Worm (Caenorhabditis elegans): ENCODE results near the gene F46C3.7.
A peak's percentile ranks its signal among the peaks of the same experiment; 100 is the strongest.

F46C3.7 gene

ce11 chrX:11471409-11471808, 31.6 kb downstream of the F46C3.7 start:
- TF ChIP-seq blmp-1 (tag; optimal IDR thresholded peaks at IDR 0.05): peak; percentile 9
- TF ChIP-seq nhr-71 (tag; optimal IDR thresholded peaks at IDR 0.05): no peak
- no peak for TF ChIP-seq Y116A8C.19 (tag; optimal IDR thresholded peaks at IDR 0.05; ENCODE audit: borderline replicate concordance)
- TF ChIP-seq lin-35 (GFP tag; optimal IDR thresholded peaks at IDR 0.05): peak in 1 of 2 experiments; percentile 22
- TF ChIP-seq elt-3 (tag; optimal IDR thresholded peaks at IDR 0.05): peak in 1 of 6 experiments; percentile 20
- TF ChIP-seq nhr-77 (tag; optimal IDR thresholded peaks at IDR 0.05): no peak
- no peak for TF ChIP-seq elt-2 (tag; optimal IDR thresholded peaks at IDR 0.05)

ce11 chrX:11471893-11472292, 32.1 kb downstream of the F46C3.7 start:
- TF ChIP-seq zag-1 (tag; optimal IDR thresholded peaks at IDR 0.05): no peak
- peak; percentile 49 for TF ChIP-seq mep-1 (tag; optimal IDR thresholded peaks at IDR 0.05)
- TF ChIP-seq mef-2 (tag; optimal IDR thresholded peaks at IDR 0.05): no peak
- peak in 2 of 3 experiments; percentile 5 to 6 for TF ChIP-seq ceh-82 (tag; optimal IDR thresholded peaks at IDR 0.05)
- no peak for TF ChIP-seq ceh-90 (tag; optimal IDR thresholded peaks at IDR 0.05)
- no peak for TF ChIP-seq ces-1 (GFP tag; optimal IDR thresholded peaks at IDR 0.05)
- TF ChIP-seq Y116A8C.19 (tag; optimal IDR thresholded peaks at IDR 0.05; ENCODE audit: borderline replicate concordance): no peak
- no peak for TF ChIP-seq tlp-1 (tag; optimal IDR thresholded peaks at IDR 0.05)
- TF ChIP-seq egl-13 (tag; optimal IDR thresholded peaks at IDR 0.05): peak; percentile 24
- TF ChIP-seq tbx-2 (tag; optimal IDR thresholded peaks at IDR 0.05): peak; percentile 48
- peak; percentile 32 for TF ChIP-seq unc-130 (tag; optimal IDR thresholded peaks at IDR 0.05)
- TF ChIP-seq ztf-11 (tag; optimal IDR thresholded peaks at IDR 0.05): no peak
- TF ChIP-seq mab-9 (GFP tag; IDR thresholded peaks at IDR 0.05): no peak
- no peak for TF ChIP-seq ceh-63 (GFP tag; optimal IDR thresholded peaks at IDR 0.05)
- TF ChIP-seq nhr-11 (tag; optimal IDR thresholded peaks at IDR 0.05): no peak
- TF ChIP-seq egl-27 (tag; optimal IDR thresholded peaks at IDR 0.05): no peak
- no peak for TF ChIP-seq efl-1 (optimal IDR thresholded peaks at IDR 0.05)
- peak; percentile 8 to 91 for TF ChIP-seq efl-1 (GFP tag; optimal IDR thresholded peaks at IDR 0.05 in 1 of 2)
- TF ChIP-seq ceh-8 (GFP tag; optimal IDR thresholded peaks at IDR 0.05): no peak
- peak in 1 of 2 experiments; percentile 88 for TF ChIP-seq mdl-1 (tag; optimal IDR thresholded peaks at IDR 0.05)
- peak; percentile 69 for TF ChIP-seq nhr-85 (tag)
- TF ChIP-seq nhr-237 (tag; optimal IDR thresholded peaks at IDR 0.05): no peak
- TF ChIP-seq dpl-1 (GFP tag; optimal IDR thresholded peaks at IDR 0.05): peak in 2 of 3 experiments; percentile 3 to 18
- no peak for TF ChIP-seq unc-62 (GFP tag; optimal IDR thresholded peaks at IDR 0.05)
- TF ChIP-seq unc-30 (tag; optimal IDR thresholded peaks at IDR 0.05): no peak
- TF ChIP-seq alr-1 (tag; optimal IDR thresholded peaks at IDR 0.05; ENCODE audit: borderline replicate concordance): no peak
- TF ChIP-seq nhr-71 (tag; optimal IDR thresholded peaks at IDR 0.05): peak; percentile 70
- no peak for TF ChIP-seq elt-3 (tag; optimal IDR thresholded peaks at IDR 0.05)
- peak; percentile 5 for TF ChIP-seq sox-4 (tag; optimal IDR thresholded peaks at IDR 0.05)
- TF ChIP-seq lin-14 (GFP tag; optimal IDR thresholded peaks at IDR 0.05): peak; percentile 96
- TF ChIP-seq hpl-2 (GFP tag; optimal IDR thresholded peaks at IDR 0.05): no peak
- TF ChIP-seq pax-3 (tag; optimal IDR thresholded peaks at IDR 0.05): peak; percentile 25
- TF ChIP-seq F16B12.6 (tag; optimal IDR thresholded peaks at IDR 0.05): no peak
- no peak for TF ChIP-seq C04F5.9 (tag; optimal IDR thresholded peaks at IDR 0.05)
- peak; percentile 8 for TF ChIP-seq irx-1 (tag; optimal IDR thresholded peaks at IDR 0.05)
- no peak for TF ChIP-seq dsc-1 (tag; optimal IDR thresholded peaks at IDR 0.05)
- no peak for TF ChIP-seq pqm-1 (tag; optimal IDR thresholded peaks at IDR 0.05)
- no peak for TF ChIP-seq sup-37 (GFP tag; optimal IDR thresholded peaks at IDR 0.05)
- TF ChIP-seq lsy-2 (tag; optimal IDR thresholded peaks at IDR 0.05): peak; percentile 3 to 25
- TF ChIP-seq skn-1 (tag; optimal IDR thresholded peaks at IDR 0.05): peak; percentile 89
- no peak for TF ChIP-seq pag-3 (tag; optimal IDR thresholded peaks at IDR 0.05; ENCODE audit: borderline replicate concordance, insufficient read depth)
- TF ChIP-seq nhr-19 (GFP tag; conservative IDR thresholded peaks at IDR 0.05): peak; percentile 56
- peak; percentile 47 for TF ChIP-seq nhr-47 (tag; optimal IDR thresholded peaks at IDR 0.05)
- no peak for TF ChIP-seq grh-1 (GFP tag; IDR thresholded peaks at IDR 0.05)
- TF ChIP-seq C16A3.4 (tag; optimal IDR thresholded peaks at IDR 0.05): no peak
- no peak for TF ChIP-seq lir-3 (tag; optimal IDR thresholded peaks at IDR 0.05; ENCODE audit: poor library complexity)
- no peak for TF ChIP-seq hlh-4 (tag; optimal IDR thresholded peaks at IDR 0.05)

Data from whole organism, L1 larva.